Fruit fly (Drosophila melanogaster): ENCODE data around the gene CG12288.

DNA sequence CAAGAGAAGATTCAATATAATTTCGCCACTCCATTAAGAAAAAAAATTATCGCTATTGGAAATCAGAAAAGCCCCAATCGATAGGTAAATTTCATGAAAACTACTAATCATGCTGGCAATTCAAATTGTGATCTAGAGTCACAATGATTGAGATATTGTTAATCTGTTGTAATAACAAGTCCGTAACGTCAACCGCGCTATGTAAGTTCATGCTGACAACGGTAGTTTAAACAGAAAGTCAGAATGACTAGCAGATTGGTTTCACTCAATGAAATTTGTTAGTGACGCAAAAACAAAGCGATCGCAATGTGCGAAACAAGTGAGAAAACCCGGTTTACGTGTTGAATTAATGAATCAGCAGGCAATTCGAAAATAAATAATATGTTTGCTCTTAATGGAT is 44.9 kb downstream of the CG12288 start:
- TF ChIP-seq CG2875 (GFP tag; optimal IDR thresholded peaks at IDR 0.05) (no peak), Side (GFP tag; optimal IDR thresholded peaks at IDR 0.05) (no peak), Sin3A (optimal IDR thresholded peaks at IDR 0.05) (no peak), ara (GFP tag; IDR thresholded peaks at IDR 0.05) (no peak), so (GFP tag; IDR thresholded peaks at IDR 0.05) (no peak), CG6689 (GFP tag; IDR thresholded peaks at IDR 0.05) (no peak), eyg (GFP tag; optimal IDR thresholded peaks at IDR 0.05) (no peak)

All from whole organism, embryonic.